Fruit fly (Drosophila melanogaster): ENCODE data around the gene hng3.
A peak's percentile ranks its signal among the peaks of the same experiment; 100 is the strongest.

hng3 gene

dm6 chr3L:775053-775355, 19.7 kb upstream of the hng3 start (continued):
- TF ChIP-seq lmd (GFP tag; IDR thresholded peaks at IDR 0.05) (peak; percentile 64), CG9437 (GFP tag; optimal IDR thresholded peaks at IDR 0.05) (no peak), Tbp (GFP tag; optimal IDR thresholded peaks at IDR 0.05) (no peak), Vsx1 (GFP tag; optimal IDR thresholded peaks at IDR 0.05) (no peak), CG30431 (GFP tag; optimal IDR thresholded peaks at IDR 0.05) (no peak), sr (GFP tag; IDR thresholded peaks at IDR 0.05) (no peak), CG8944 (GFP tag; optimal IDR thresholded peaks at IDR 0.05) (no peak), TFAM (GFP tag; optimal IDR thresholded peaks at IDR 0.05) (no peak), bbx (GFP tag; IDR thresholded peaks at IDR 0.05; ENCODE audit: partially characterized antibody) (no peak), CG11456 (GFP tag; IDR thresholded peaks at IDR 0.05) (no peak), Fer3 (tag; optimal IDR thresholded peaks at IDR 0.05) (no peak), Bgb (GFP tag; IDR thresholded peaks at IDR 0.05; ENCODE audit: partially characterized antibody) (no peak), yki (optimal IDR thresholded peaks at IDR 0.05) (no peak), klu (GFP tag; IDR thresholded peaks at IDR 0.05) (no peak), Atf6 (GFP tag; IDR thresholded peaks at IDR 0.05) (no peak), CG13287 (GFP tag; IDR thresholded peaks at IDR 0.05; ENCODE audit: partially characterized antibody) (no peak), CG12219 (GFP tag; optimal IDR thresholded peaks at IDR 0.05) (no peak), D (optimal IDR thresholded peaks at IDR 0.05) (no peak), D (GFP tag; optimal IDR thresholded peaks at IDR 0.05) (peak; percentile 21), CG12155 (GFP tag; optimal IDR thresholded peaks at IDR 0.05) (no peak), BEAF-32 (GFP tag; optimal IDR thresholded peaks at IDR 0.05) (no peak), Dref (GFP tag; IDR thresholded peaks at IDR 0.05) (no peak), sima (GFP tag; optimal IDR thresholded peaks at IDR 0.05) (no peak), CG17186 (GFP tag; optimal IDR thresholded peaks at IDR 0.05) (no peak), chif (GFP tag; optimal IDR thresholded peaks at IDR 0.05) (peak; percentile 32 to 33), br (optimal IDR thresholded peaks at IDR 0.05) (no peak), CrebB (tag; optimal IDR thresholded peaks at IDR 0.05) (no peak), CG30020 (tag; optimal IDR thresholded peaks at IDR 0.05) (no peak), CG42726 (GFP tag; IDR thresholded peaks at IDR 0.05; ENCODE audit: partially characterized antibody) (no peak), NfI (GFP tag; optimal IDR thresholded peaks at IDR 0.05) (peak; percentile 11), zfh2 (GFP tag; optimal IDR thresholded peaks at IDR 0.05) (no peak), CG3281 (GFP tag; optimal IDR thresholded peaks at IDR 0.05) (no peak), Spps (tag; optimal IDR thresholded peaks at IDR 0.05) (no peak), ham (GFP tag; IDR thresholded peaks at IDR 0.05) (no peak), CG4820 (GFP tag; optimal IDR thresholded peaks at IDR 0.05) (no peak), CoRest (tag; optimal IDR thresholded peaks at IDR 0.05) (no peak), CG15479 (GFP tag; optimal IDR thresholded peaks at IDR 0.05) (no peak), pita (GFP tag; optimal IDR thresholded peaks at IDR 0.05) (no peak), CG4328 (GFP tag; optimal IDR thresholded peaks at IDR 0.05) (no peak), hbn (GFP tag; IDR thresholded peaks at IDR 0.05; ENCODE audit: partially characterized antibody) (no peak), danr (GFP tag; IDR thresholded peaks at IDR 0.05) (0 out of 2 replicates have a peak, but pooled peaks have one; percentile 42), CG8478 (optimal IDR thresholded peaks at IDR 0.05) (no peak), CG1024 (GFP tag; IDR thresholded peaks at IDR 0.05) (0 out of 2 replicates have a peak, but pooled peaks have one; percentile 17), CG9609 (GFP tag; optimal IDR thresholded peaks at IDR 0.05) (no peak), CG3995 (GFP tag; optimal IDR thresholded peaks at IDR 0.05) (no peak), Dek (tag; optimal IDR thresholded peaks at IDR 0.05) (no peak), oc (tag; optimal IDR thresholded peaks at IDR 0.05) (no peak), Dad (GFP tag; optimal IDR thresholded peaks at IDR 0.05) (no peak), CG4617 (GFP tag; optimal IDR thresholded peaks at IDR 0.05; ENCODE audit: borderline replicate concordance) (no peak), CG31224 (GFP tag; IDR thresholded peaks at IDR 0.05) (no peak), Antp (GFP tag; optimal IDR thresholded peaks at IDR 0.05) (peak; percentile 17), CG6813 (GFP tag; optimal IDR thresholded peaks at IDR 0.05) (no peak), CG9215 (GFP tag; IDR thresholded peaks at IDR 0.05) (no peak)

All from whole organism, embryonic.